Fruit fly (Drosophila melanogaster) whole organism, embryonic: Measurements from ENCODE around the gene Him.

Experiments used
- Antp ChIP-seq: fragments of 200-800 bp; sonication (Bioruptor generic); optimal IDR thresholded peaks from 3 replicates; lab custom pipeline; 2016; ENCODE audit warnings: missing biosample characterization, missing genetic modification characterization
- CG10979 ChIP-seq: fragments of 200-800 bp; sonication (Bioruptor generic); optimal IDR thresholded peaks from 2 replicates; lab custom pipeline; 2018; ENCODE audit warnings: missing biosample characterization, mild to moderate bottlenecking, missing genetic modification characterization, moderate library complexity
- CG11247 ChIP-seq: fragments of 200-800 bp; sonication (Bioruptor generic); IDR thresholded peaks from 2 replicates; pipeline ENCODE4 v1.3.6; 2022; ENCODE audit warnings: missing biosample characterization, missing genetic modification characterization
- CG11504 ChIP-seq: fragments of 200-800 bp; sonication (Bioruptor generic); optimal IDR thresholded peaks from 3 replicates; lab custom pipeline; 2019; ENCODE audit warnings: missing biosample characterization, mild to moderate bottlenecking, missing genetic modification characterization, moderate library complexity
- CG13123 ChIP-seq: fragments of 200-800 bp; sonication (Bioruptor generic); optimal IDR thresholded peaks from 2 replicates; lab custom pipeline; 2016; ENCODE audit warnings: missing biosample characterization, missing genetic modification characterization
- CG15011 ChIP-seq: fragments of 200-800 bp; sonication (Bioruptor generic); optimal IDR thresholded peaks from 3 replicates; lab custom pipeline; 2018; ENCODE audit warnings: missing biosample characterization, mild to moderate bottlenecking, missing genetic modification characterization
- CG2116 ChIP-seq: fragments of 200-800 bp; sonication (Bioruptor generic); optimal IDR thresholded peaks from 3 replicates; lab custom pipeline; 2018; ENCODE audit warnings: missing biosample characterization, mild to moderate bottlenecking, missing genetic modification characterization
- CG3407 ChIP-seq: fragments of 200-800 bp; sonication (Bioruptor generic); optimal IDR thresholded peaks from 2 replicates; lab custom pipeline; 2018; ENCODE audit warnings: missing biosample characterization, mild to moderate bottlenecking, missing genetic modification characterization
- CG34376 ChIP-seq: fragments of 200-800 bp; sonication (Bioruptor generic); optimal IDR thresholded peaks from 2 replicates; lab custom pipeline; 2018; ENCODE audit warnings: missing biosample characterization, mild to moderate bottlenecking, missing genetic modification characterization
- CG6272 ChIP-seq: fragments of 200-800 bp; sonication (Bioruptor generic); IDR thresholded peaks from 2 replicates; pipeline ENCODE4 v1.3.6; 2022; ENCODE audit warnings: missing biosample characterization, missing genetic modification characterization
- CG6654 ChIP-seq: fragments of 200-800 bp; sonication (Bioruptor generic); optimal IDR thresholded peaks from 2 replicates; lab custom pipeline; 2017; ENCODE audit warnings: missing biosample characterization, mild to moderate bottlenecking, missing genetic modification characterization
- CG6683 ChIP-seq: fragments of 200-800 bp; sonication (Bioruptor generic); optimal IDR thresholded peaks from 2 replicates; lab custom pipeline; 2017; ENCODE audit warnings: missing biosample characterization, mild to moderate bottlenecking, missing genetic modification characterization, missing genetic modification reagents
- CG7786 ChIP-seq: fragments of 200-800 bp; sonication (Bioruptor generic); optimal IDR thresholded peaks from 2 replicates; lab custom pipeline; 2016; ENCODE audit warnings: missing biosample characterization, missing genetic modification characterization
- CG7963 ChIP-seq: fragments of 200-800 bp; sonication (Bioruptor generic); IDR thresholded peaks from 3 replicates; pipeline ENCODE4 v1.3.6; 2022; ENCODE audit warnings: missing biosample characterization, missing genetic modification characterization; ENCODE audit not compliant: partially characterized antibody
- CG7987 ChIP-seq: fragments of 200-800 bp; sonication (Bioruptor generic); optimal IDR thresholded peaks from 2 replicates; lab custom pipeline; 2018; ENCODE audit warnings: missing biosample characterization, mild to moderate bottlenecking, missing genetic modification characterization, moderate library complexity
- CHES-1-like ChIP-seq: fragments of 200-800 bp; sonication (Bioruptor generic); optimal IDR thresholded peaks from 2 replicates; lab custom pipeline; 2016; ENCODE audit warnings: missing biosample characterization, missing genetic modification characterization
- CTCF ChIP-seq: fragments of 200-800 bp; sonication (Bioruptor generic); optimal IDR thresholded peaks from 2 replicates; lab custom pipeline; 2017; ENCODE audit warnings: missing biosample characterization, mild to moderate bottlenecking, missing genetic modification characterization, moderate library complexity
- CoRest ChIP-seq: fragments of 200-800 bp; sonication (Bioruptor generic); optimal IDR thresholded peaks from 3 replicates; lab custom pipeline; 2018; ENCODE audit warnings: missing biosample characterization, mild to moderate bottlenecking, missing genetic modification characterization, moderate library complexity
- Dll ChIP-seq: fragments of 200-800 bp; sonication (Bioruptor generic); IDR thresholded peaks from 4 replicates; pipeline ENCODE4 v1.3.6; 2022; ENCODE audit warnings: missing biosample characterization, missing genetic modification characterization; ENCODE audit not compliant: partially characterized antibody
- Drgx ChIP-seq: fragments of 200-800 bp; sonication (Bioruptor generic); IDR thresholded peaks from 2 replicates; pipeline ENCODE4 v1.3.6; 2022; ENCODE audit warnings: missing biosample characterization, missing genetic modification characterization
- Ets65A ChIP-seq: fragments of 200-800 bp; sonication (Bioruptor generic); peaks from one replicate; lab custom pipeline; 2016; ENCODE audit warnings: missing biosample characterization, missing genetic modification characterization
- Fer2 ChIP-seq: fragments of 200-800 bp; sonication (Bioruptor generic); optimal IDR thresholded peaks from 2 replicates; lab custom pipeline; 2018; ENCODE audit warnings: missing biosample characterization, mild to moderate bottlenecking, missing genetic modification characterization, moderate library complexity
- HLH3B ChIP-seq: fragments of 200-800 bp; sonication (Bioruptor generic); IDR thresholded peaks from 2 replicates; pipeline ENCODE4 v1.3.6; 2022; ENCODE audit warnings: missing biosample characterization, missing genetic modification characterization
- Hand ChIP-seq: fragments of 200-800 bp; sonication (Bioruptor generic); optimal IDR thresholded peaks from 2 replicates; lab custom pipeline; 2017; ENCODE audit warnings: mild to moderate bottlenecking, missing biosample characterization, missing genetic modification reagents, missing genetic modification characterization
- Jarid2 ChIP-seq: fragments of 200-800 bp; sonication (Bioruptor generic); optimal IDR thresholded peaks from 3 replicates; lab custom pipeline; 2017; ENCODE audit warnings: mild to moderate bottlenecking, missing biosample characterization, missing genetic modification reagents, missing genetic modification characterization
- MBD-R2 ChIP-seq: fragments of 200-800 bp; sonication (Bioruptor generic); IDR thresholded peaks from 2 replicates; pipeline ENCODE4 v1.3.6; 2022; ENCODE audit warnings: missing biosample characterization, missing genetic modification characterization
- Max ChIP-seq: fragments of 200-800 bp; sonication (Bioruptor generic); optimal IDR thresholded peaks from 2 replicates; lab custom pipeline; 2016; ENCODE audit warnings: missing biosample characterization, mild to moderate bottlenecking, missing genetic modification characterization
- Med ChIP-seq: fragments of 200-800 bp; sonication (Bioruptor generic); peaks from one replicate; lab custom pipeline; 2016; ENCODE audit warnings: missing biosample characterization, missing genetic modification characterization, mild to moderate bottlenecking, inconsistent platforms, moderate library complexity
- NC2α ChIP-seq: fragments of 200-800 bp; sonication (Bioruptor generic); optimal IDR thresholded peaks from 2 replicates; lab custom pipeline; 2016; ENCODE audit warnings: missing biosample characterization, missing genetic modification characterization
- cad ChIP-seq: fragments of >200 bp; optimal IDR thresholded peaks from 2 replicates; lab custom pipeline; 2017; ENCODE audit warnings: missing biosample characterization, missing genetic modification characterization
- caup ChIP-seq: fragments of 200-800 bp; sonication (Bioruptor generic); optimal IDR thresholded peaks from 3 replicates; lab custom pipeline; 2017; ENCODE audit warnings: missing biosample characterization, mild to moderate bottlenecking, missing genetic modification characterization, moderate library complexity; ENCODE audit not compliant: severe bottlenecking
- cg ChIP-seq: fragments of 200-800 bp; sonication (Bioruptor generic); optimal IDR thresholded peaks from 3 replicates; lab custom pipeline; 2019; ENCODE audit warnings: missing biosample characterization, mild to moderate bottlenecking, missing genetic modification characterization, moderate library complexity
- croc ChIP-seq: fragments of 200-800 bp; sonication (Bioruptor generic); conservative IDR thresholded peaks from 3 replicates; pipeline ENCODE4 v1.3.6; 2022; ENCODE audit warnings: missing biosample characterization, missing genetic modification characterization
- dan ChIP-seq: fragments of 200-800 bp; sonication (Bioruptor generic); IDR thresholded peaks from 2 replicates; pipeline ENCODE4 v1.3.6; 2022; ENCODE audit warnings: missing biosample characterization, missing genetic modification characterization
- danr ChIP-seq: fragments of 200-800 bp; sonication (Bioruptor generic); IDR thresholded peaks from 2 replicates; pipeline ENCODE4 v1.3.6; 2022; ENCODE audit warnings: missing biosample characterization, missing genetic modification characterization
- dmrt11E ChIP-seq: fragments of 200-800 bp; sonication (Bioruptor generic); optimal IDR thresholded peaks from 3 replicates; lab custom pipeline; 2018; ENCODE audit warnings: missing biosample characterization, mild to moderate bottlenecking, missing genetic modification characterization, moderate library complexity
- fd64A ChIP-seq: fragments of 200-800 bp; sonication (Bioruptor generic); optimal IDR thresholded peaks from 3 replicates; lab custom pipeline; 2018; ENCODE audit warnings: missing biosample characterization, mild to moderate bottlenecking, missing genetic modification characterization
- fd96Cb ChIP-seq: fragments of 200-800 bp; sonication (Bioruptor generic); optimal IDR thresholded peaks from 2 replicates; lab custom pipeline; 2018; ENCODE audit warnings: missing biosample characterization, mild to moderate bottlenecking, missing genetic modification characterization, moderate library complexity
- grn ChIP-seq: fragments of 200-800 bp; sonication (Bioruptor generic); optimal IDR thresholded peaks from 3 replicates; lab custom pipeline; 2017; ENCODE audit warnings: missing biosample characterization, missing genetic modification characterization
- jumu ChIP-seq: fragments of 200-800 bp; sonication (Bioruptor generic); optimal IDR thresholded peaks from 3 replicates; lab custom pipeline; 2016; ENCODE audit warnings: missing biosample characterization, missing genetic modification characterization
- mam ChIP-seq: fragments of 200-800 bp; sonication (Bioruptor generic); optimal IDR thresholded peaks from 3 replicates; lab custom pipeline; 2016; ENCODE audit warnings: missing biosample characterization, missing genetic modification characterization
- repo ChIP-seq: fragments of 200-800 bp; sonication (Bioruptor generic); optimal IDR thresholded peaks from 2 replicates; lab custom pipeline; 2016; ENCODE audit warnings: missing biosample characterization, missing genetic modification characterization
- sens-2 ChIP-seq: fragments of 200-800 bp; sonication (Bioruptor generic); IDR thresholded peaks from 2 replicates; pipeline ENCODE4 v1.3.6; 2022; ENCODE audit warnings: missing biosample characterization, missing genetic modification characterization
- slp2 ChIP-seq: fragments of 200-800 bp; sonication (Bioruptor generic); optimal IDR thresholded peaks from 2 replicates; lab custom pipeline; 2016; ENCODE audit warnings: missing biosample characterization, missing genetic modification characterization
- stwl ChIP-seq: fragments of 200-800 bp; sonication (Bioruptor generic); optimal IDR thresholded peaks from 3 replicates; lab custom pipeline; 2018; ENCODE audit warnings: missing biosample characterization, mild to moderate bottlenecking, missing genetic modification characterization, moderate library complexity
- sug ChIP-seq: fragments of 200-800 bp; optimal IDR thresholded peaks from 2 replicates; lab custom pipeline; 2019; ENCODE audit warnings: missing biosample characterization, mild to moderate bottlenecking, missing genetic modification characterization, moderate library complexity
- tll ChIP-seq, 2 experiments: fragments of 200-800 bp in 1 of 2; fragments of >200 bp in 1 of 2; sonication (Bioruptor generic) in 1 of 2; optimal IDR thresholded peaks; 2 replicates each; lab custom pipeline; 2017 to 2019; ENCODE audit warnings: missing biosample characterization in 2 of 2, missing genetic modification characterization in 2 of 2, mild to moderate bottlenecking in 1 of 2, moderate library complexity in 1 of 2

Gene Him

dm6 chrX:18241267-18241666 lies 32.0 kb downstream of the Him start:
- no peak for TF ChIP-seq Max (GFP tag; lab: Kevin White, UChicago)
- TF ChIP-seq CG3407 (GFP tag; lab: Kevin White, UChicago) = no peak
- TF ChIP-seq CTCF (GFP tag; lab: Kevin White, UChicago) = peak; percentile 82
- no peak for TF ChIP-seq stwl
- TF ChIP-seq cg (GFP tag; lab: Kevin White, UChicago) = no peak
- no peak for TF ChIP-seq CHES-1-like
- TF ChIP-seq Drgx (GFP tag; lab: Robert Waterston, UW) = no peak
- TF ChIP-seq Ets65A (GFP tag; lab: Kevin White, UChicago) = peak; percentile 28
- TF ChIP-seq CG10979 (tag; lab: Kevin White, UChicago) = peak; percentile 15
- no peak for TF ChIP-seq cad (GFP tag; lab: Kevin White, UChicago)
- no peak for TF ChIP-seq CG11504 (tag; lab: Kevin White, UChicago)
- no peak for TF ChIP-seq CG7987
- TF ChIP-seq, all 482 proteins: peak for 3

DNA sequence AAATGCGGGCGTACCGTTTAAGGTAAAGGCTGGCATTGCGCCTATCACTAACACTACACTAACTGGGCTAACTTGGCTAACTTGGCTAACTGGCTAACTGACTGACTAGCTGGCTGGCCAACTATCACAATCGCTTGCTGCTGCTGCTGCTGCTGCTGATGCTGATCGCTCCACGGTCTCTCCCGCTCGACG lies 33.9 kb downstream of the Him start, which contains the start of gene upd2:
TSS of gene upd2 (minus strand) at position 101 of the 192 bp plus-strand sequence.
- no peak for TF ChIP-seq Hand (GFP tag; lab: Kevin White, UChicago)
- TF ChIP-seq Jarid2 (GFP tag; lab: Kevin White, UChicago) = peak; percentile 36
- TF ChIP-seq Med (GFP tag; lab: Kevin White, UChicago) = peak; percentile 34
- TF ChIP-seq, all 482 proteins: peak for 2

DNA sequence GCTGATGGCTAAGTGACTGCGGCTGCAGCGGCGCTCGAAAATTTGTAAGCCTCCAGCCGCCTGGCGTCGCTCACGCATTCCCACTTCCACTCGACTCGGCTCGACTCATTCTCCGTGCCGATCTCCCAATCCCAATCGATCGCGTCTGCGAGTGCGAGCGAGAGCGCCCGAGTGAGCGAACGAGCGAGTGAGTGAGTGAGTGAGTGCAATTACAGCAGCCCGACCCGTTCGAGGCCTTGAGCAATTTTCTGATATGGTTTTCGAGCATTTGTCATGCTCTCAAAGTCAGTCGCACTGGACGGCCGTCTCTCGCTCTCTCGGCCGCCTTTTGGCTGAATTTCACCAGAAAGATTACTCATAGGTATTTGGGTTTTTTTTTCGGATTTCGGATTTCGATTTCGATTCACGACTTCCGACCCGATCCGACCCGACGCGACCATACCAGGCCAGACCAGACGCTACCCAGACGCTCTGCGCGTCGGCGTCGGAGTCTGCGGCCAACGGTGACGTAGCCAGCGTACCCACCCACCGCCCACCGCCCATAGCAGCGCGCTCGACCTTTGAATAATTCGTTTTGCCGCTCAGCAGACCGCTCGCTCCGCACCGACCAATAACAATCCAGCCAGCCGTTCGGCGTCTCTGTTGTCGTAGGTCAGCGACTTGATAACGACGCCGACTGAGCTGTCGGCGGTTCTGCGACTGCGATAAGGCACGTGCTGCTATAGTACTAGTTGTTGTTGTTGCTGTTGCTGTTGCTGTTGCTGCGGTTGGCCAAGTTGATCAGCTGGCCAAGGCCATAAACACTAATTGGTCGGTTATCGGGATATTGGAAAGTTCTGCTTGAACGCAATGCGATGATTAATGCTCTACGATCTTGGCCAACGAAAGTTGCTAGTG lies 34.4 kb downstream of the Him start:
- TF ChIP-seq jumu (no peak), CG13123 (no peak), NC2α (GFP tag; lab: Kevin White, UChicago) (no peak), dmrt11E (tag; lab: Kevin White, UChicago) (no peak), dan (GFP tag; lab: Robert Waterston, UW) (no peak), Antp (GFP tag; lab: Kevin White, UChicago) (no peak), sug (tag; lab: Kevin White, UChicago) (peak; percentile 55), grn (GFP tag; lab: Kevin White, UChicago) (peak; percentile 7), CG7786 (GFP tag; lab: Kevin White, UChicago) (no peak), CG6654 (GFP tag; lab: Kevin White, UChicago) (no peak), tll (GFP tag; optimal IDR thresholded peaks at IDR 0.05; lab: Kevin White, UChicago) (peak in 1 of 2 experiments; percentile 49), CoRest (tag; lab: Kevin White, UChicago) (no peak), repo (no peak), CG6272 (GFP tag; lab: Robert Waterston, UW) (no peak), danr (GFP tag; lab: Robert Waterston, UW) (no peak), CG11247 (GFP tag; lab: Robert Waterston, UW) (no peak), caup (GFP tag; lab: Kevin White, UChicago) (no peak), Fer2 (tag; lab: Kevin White, UChicago) (no peak), MBD-R2 (GFP tag; lab: Robert Waterston, UW) (no peak), sens-2 (no peak), croc (GFP tag; lab: Robert Waterston, UW) (no peak), CG15011 (GFP tag; lab: Kevin White, UChicago) (no peak), CG6683 (GFP tag; lab: Kevin White, UChicago) (no peak), fd96Cb (tag; lab: Kevin White, UChicago) (no peak), mam (no peak), HLH3B (GFP tag; lab: Robert Waterston, UW) (no peak), CG2116 (GFP tag; lab: Kevin White, UChicago) (no peak), CG34376 (GFP tag; lab: Kevin White, UChicago) (no peak), fd64A (GFP tag; lab: Kevin White, UChicago) (no peak), Dll (GFP tag; lab: Robert Waterston, UW) (no peak), slp2 (GFP tag; lab: Kevin White, UChicago) (no peak), CG7963 (GFP tag; lab: Robert Waterston, UW) (0 out of 3 replicates have a peak, but pooled peaks have one; percentile 28)
